Fruit fly (Drosophila melanogaster) S2 (cell line): Measurements from ENCODE around the gene boi.

ENCODE experiments used
- CG8478 ChIP-seq: fragments of >200 bp; optimal IDR thresholded peaks from 2 replicates; lab custom pipeline; 2018
- CTCF ChIP-seq, 2 experiments: fragments of >200 bp; optimal IDR thresholded peaks; 2 replicates each; lab custom pipeline; 2018

boi gene

dm6 chrX:2396204-2396882 is 73.5 kb downstream of the boi start:
- no peak for TF ChIP-seq CTCF (optimal IDR thresholded peaks at IDR 0.05; lab: Kevin White, UChicago)
- TF ChIP-seq CG8478 (lab: Kevin White, UChicago) = no peak

- no peak for TF ChIP-seq CTCF (optimal IDR thresholded peaks at IDR 0.05; lab: Kevin White, UChicago)
- no peak for TF ChIP-seq CG8478 (lab: Kevin White, UChicago)
These were observed 75.3 kb downstream of the boi start for dm6 chrX:2394516-2394915.
